Worm (Caenorhabditis elegans) whole organism, late embryonic: ENCODE measurements around the gene F44E2.6.

Experiments used
- C08G9.2 ChIP-seq: sonication (generic microtip); optimal IDR thresholded peaks from 2 replicates; lab custom pipeline; 2016; ENCODE audit warnings: mild to moderate bottlenecking, missing genetic modification characterization, moderate library complexity, missing compliant biosample characterization
- C38D4.7 ChIP-seq: fragments of 200-800 bp; sonication (Bioruptor generic); optimal IDR thresholded peaks from 2 replicates; lab custom pipeline; 2018; ENCODE audit warnings: mild to moderate bottlenecking, missing genetic modification characterization, moderate library complexity, missing compliant biosample characterization
- K02D7.2 ChIP-seq: sonication (generic microtip); optimal IDR thresholded peaks from 2 replicates; lab custom pipeline; 2017; ENCODE audit warnings: mild to moderate bottlenecking, missing genetic modification characterization, missing compliant biosample characterization
- K09A11.1 ChIP-seq: sonication (generic microtip); optimal IDR thresholded peaks from 2 replicates; lab custom pipeline; 2017; ENCODE audit warnings: antibody characterized with exemption, mild to moderate bottlenecking, missing genetic modification characterization, missing compliant biosample characterization; ENCODE audit not compliant: insufficient read depth
- T23F11.4 ChIP-seq: fragments of 200-800 bp; sonication (Bioruptor generic); optimal IDR thresholded peaks from 2 replicates; lab custom pipeline; 2018; ENCODE audit warnings: mild to moderate bottlenecking, missing genetic modification characterization, missing compliant biosample characterization
- Y22D7AL.16 ChIP-seq: sonication (generic microtip); optimal IDR thresholded peaks from 2 replicates; lab custom pipeline; 2016; ENCODE audit warnings: missing genetic modification characterization, missing compliant biosample characterization
- ceh-14 ChIP-seq: sonication (generic microtip); optimal IDR thresholded peaks from 2 replicates; lab custom pipeline; 2016; ENCODE audit warnings: missing genotype, missing genetic modification characterization, missing compliant biosample characterization
- ceh-18 ChIP-seq: sonication (generic microtip); optimal IDR thresholded peaks from 2 replicates; lab custom pipeline; 2016; ENCODE audit warnings: missing genetic modification characterization, missing compliant biosample characterization
- ceh-19 ChIP-seq: fragments of 200-800 bp; sonication (Bioruptor generic); optimal IDR thresholded peaks from 2 replicates; lab custom pipeline; 2018; ENCODE audit warnings: mild to moderate bottlenecking, missing genetic modification characterization, missing compliant biosample characterization
- ceh-22 ChIP-seq: sonication (generic microtip); optimal IDR thresholded peaks from 2 replicates; lab custom pipeline; 2017; ENCODE audit warnings: missing biosample characterization, missing genetic modification characterization
- ceh-30 ChIP-seq: fragments of 150-350 bp; optimal IDR thresholded peaks from 2 replicates; lab custom pipeline; 2014; ENCODE audit warnings: missing biosample characterization, missing genetic modification characterization
- ceh-31 ChIP-seq: sonication (generic microtip); optimal IDR thresholded peaks from 2 replicates; lab custom pipeline; 2016; ENCODE audit warnings: missing genetic modification characterization, missing compliant biosample characterization
- ceh-45 ChIP-seq: fragments of 200-800 bp; sonication (Bioruptor generic); IDR thresholded peaks from 2 replicates; pipeline ENCODE4 v1.3.6; 2022; ENCODE audit warnings: missing genetic modification reagents, missing genetic modification characterization, missing compliant biosample characterization
- ceh-48 ChIP-seq: sonication (generic microtip); optimal IDR thresholded peaks from 2 replicates; lab custom pipeline; 2016; ENCODE audit warnings: missing genetic modification characterization, inconsistent platforms, missing compliant biosample characterization
- dmd-4 ChIP-seq: sonication (generic microtip); optimal IDR thresholded peaks from 2 replicates; lab custom pipeline; 2016; ENCODE audit warnings: borderline replicate concordance, missing genetic modification characterization, missing compliant biosample characterization
- elt-2 ChIP-seq: sonication (generic microtip); optimal IDR thresholded peaks from 2 replicates; lab custom pipeline; 2016; ENCODE audit warnings: missing genetic modification reagents, missing genetic modification characterization, missing compliant biosample characterization
- fkh-6 ChIP-seq: sonication (generic microtip); optimal IDR thresholded peaks from 2 replicates; lab custom pipeline; 2016; ENCODE audit warnings: missing genetic modification characterization, missing compliant biosample characterization
- gmeb-2 ChIP-seq: sonication (generic microtip); optimal IDR thresholded peaks from 2 replicates; lab custom pipeline; 2016; ENCODE audit warnings: missing genetic modification characterization, inconsistent platforms, missing compliant biosample characterization
- hlh-15 ChIP-seq: sonication (generic microtip); optimal IDR thresholded peaks from 2 replicates; lab custom pipeline; 2016; ENCODE audit warnings: missing genetic modification characterization, missing compliant biosample characterization
- hlh-8 ChIP-seq: sonication (generic microtip); optimal IDR thresholded peaks from 2 replicates; lab custom pipeline; 2016; ENCODE audit warnings: missing genotype, missing genetic modification characterization, missing compliant biosample characterization
- lin-11 ChIP-seq: fragments of 200-800 bp; sonication (Bioruptor generic); optimal IDR thresholded peaks from 2 replicates; lab custom pipeline; 2018; ENCODE audit warnings: mild to moderate bottlenecking, missing genetic modification characterization, missing compliant biosample characterization
- madf-2 ChIP-seq: sonication (generic microtip); optimal IDR thresholded peaks from 2 replicates; lab custom pipeline; 2017; ENCODE audit warnings: missing genetic modification characterization, missing compliant biosample characterization
- mec-3 ChIP-seq: sonication (generic microtip); optimal IDR thresholded peaks from 2 replicates; lab custom pipeline; 2016; ENCODE audit warnings: borderline replicate concordance, missing genetic modification characterization, missing compliant biosample characterization
- nfya-1 ChIP-seq: sonication (generic microtip); optimal IDR thresholded peaks from 2 replicates; lab custom pipeline; 2017; ENCODE audit warnings: missing genetic modification characterization, mild to moderate bottlenecking, missing compliant biosample characterization, antibody characterized with exemption, moderate library complexity
- nhr-11 ChIP-seq: fragments of 150-350 bp; optimal IDR thresholded peaks from 2 replicates; lab custom pipeline; 2014; ENCODE audit warnings: missing biosample characterization, missing genetic modification characterization
- nhr-232 ChIP-seq: sonication (generic microtip); optimal IDR thresholded peaks from 2 replicates; lab custom pipeline; 2016; ENCODE audit warnings: missing genetic modification characterization, missing compliant biosample characterization
- pat-9 ChIP-seq: fragments of 200-800 bp; sonication (Bioruptor generic); optimal IDR thresholded peaks from 2 replicates; lab custom pipeline; 2018; ENCODE audit warnings: mild to moderate bottlenecking, missing genetic modification characterization, moderate library complexity, missing compliant biosample characterization
- pqm-1 ChIP-seq: sonication (generic microtip); optimal IDR thresholded peaks from 2 replicates; lab custom pipeline; 2016; ENCODE audit warnings: missing genetic modification characterization, missing compliant biosample characterization
- pros-1 ChIP-seq: fragments of 150-350 bp; optimal IDR thresholded peaks from 2 replicates; lab custom pipeline; 2014; ENCODE audit warnings: missing biosample characterization, missing genetic modification reagents, missing genetic modification characterization
- ref-2 ChIP-seq: sonication (generic microtip); optimal IDR thresholded peaks from 2 replicates; lab custom pipeline; 2016; ENCODE audit warnings: missing genetic modification characterization, missing compliant biosample characterization
- sox-2 ChIP-seq: fragments of 200-800 bp; sonication (Bioruptor generic); IDR thresholded peaks from 2 replicates; pipeline ENCODE4 v1.3.6; 2022; ENCODE audit warnings: missing genetic modification reagents, missing genetic modification characterization, missing compliant biosample characterization
- sox-4 ChIP-seq: sonication (generic microtip); optimal IDR thresholded peaks from 2 replicates; lab custom pipeline; 2017; ENCODE audit warnings: mild to moderate bottlenecking, missing genetic modification characterization, inconsistent platforms, missing compliant biosample characterization
- syd-9 ChIP-seq: sonication (generic microtip); optimal IDR thresholded peaks from 2 replicates; lab custom pipeline; 2016; ENCODE audit warnings: mild to moderate bottlenecking, missing genetic modification characterization, moderate library complexity, missing compliant biosample characterization
- ttx-3 ChIP-seq: sonication (generic microtip); optimal IDR thresholded peaks from 2 replicates; lab custom pipeline; 2016; ENCODE audit warnings: missing genetic modification reagents, missing genetic modification characterization, missing compliant biosample characterization
- unc-3 ChIP-seq, 2 experiments: fragments of 200-800 bp in 1 of 2; sonication (Bioruptor generic) in 1 of 2; sonication (generic microtip) in 1 of 2; conservative IDR thresholded peaks in 1 of 2; optimal IDR thresholded peaks in 1 of 2; 2 replicates each; pipeline versions ENCODE4 v1.3.6 to Lab custom; 2016 to 2022; ENCODE audit warnings: missing compliant biosample characterization in 2 of 2, missing genetic modification characterization in 2 of 2, missing genetic modification reagents in 1 of 2
- unc-42 ChIP-seq: sonication (generic microtip); optimal IDR thresholded peaks from 2 replicates; lab custom pipeline; 2016; ENCODE audit warnings: missing genotype, missing genetic modification characterization, missing compliant biosample characterization
- unc-55 ChIP-seq: sonication (generic microtip); optimal IDR thresholded peaks from 2 replicates; lab custom pipeline; 2017; ENCODE audit warnings: missing biosample characterization, missing genetic modification reagents, missing genetic modification characterization
- zip-5 ChIP-seq: sonication (generic microtip); optimal IDR thresholded peaks from 2 replicates; lab custom pipeline; 2016; ENCODE audit warnings: missing genetic modification characterization, missing compliant biosample characterization
- ztf-16 ChIP-seq: sonication (generic microtip); optimal IDR thresholded peaks from 2 replicates; lab custom pipeline; 2017; ENCODE audit warnings: missing genetic modification characterization, missing compliant biosample characterization

The F44E2.6 gene

ce11 chrIII:8811111-8811510, 33.9 kb downstream of the F44E2.6 start:
- TF ChIP-seq ceh-45 (GFP tag; lab: Robert Waterston, UW) (no peak), unc-42 (peak; percentile 96)

ce11 chrIII:8809245-8809971, 35.6 kb downstream of the F44E2.6 start, which contains the start of gene prx-19:
Gene prx-19, minus strand, starts transcription at chrIII:8809295.
- TF ChIP-seq unc-42 (peak; percentile 85), elt-2 (peak; percentile 26), K09A11.1 (tag; lab: Kevin White, UChicago) (no peak), fkh-6 (no peak), unc-55 (peak; percentile 15), ztf-16 (tag; lab: Kevin White, UChicago) (no peak), pat-9 (no peak), ceh-30 (tag; lab: Kevin White, UChicago) (no peak), ceh-19 (GFP tag; lab: Kevin White, UChicago) (no peak), C08G9.2 (tag; lab: Kevin White, UChicago) (no peak), lin-11 (tag; lab: Kevin White, UChicago) (no peak), nfya-1 (tag; lab: Kevin White, UChicago) (peak; percentile 43), ref-2 (tag; lab: Kevin White, UChicago) (no peak), ceh-18 (no peak), mec-3 (tag; lab: Kevin White, UChicago) (no peak), sox-2 (GFP tag; lab: Robert Waterston, UW) (no peak), pros-1 (tag; lab: Kevin White, UChicago) (no peak), zip-5 (tag; lab: Kevin White, UChicago) (no peak), ceh-14 (tag; lab: Kevin White, UChicago) (no peak)

ce11 chrIII:8807246-8807645, 37.8 kb downstream of the F44E2.6 start, which contains the start of gene F54F2.7:
Gene F54F2.7, minus strand, starts transcription at chrIII:8807346.
- TF ChIP-seq hlh-8 (tag; lab: Kevin White, UChicago) = no peak
- no peak for TF ChIP-seq sox-4 (tag; lab: Kevin White, UChicago)
- no peak for TF ChIP-seq ceh-48 (tag; lab: Kevin White, UChicago)
- no peak for TF ChIP-seq lin-11 (tag; lab: Kevin White, UChicago)
- TF ChIP-seq, all 69 proteins: peak for 0

- TF ChIP-seq ref-2 (tag; lab: Kevin White, UChicago) (no peak), ceh-31 (tag; lab: Kevin White, UChicago) (no peak), ceh-48 (tag; lab: Kevin White, UChicago) (no peak), ceh-22 (tag; lab: Kevin White, UChicago) (no peak), pat-9 (no peak), zip-5 (tag; lab: Kevin White, UChicago) (no peak), hlh-15 (no peak), T23F11.4 (GFP tag; lab: Kevin White, UChicago) (no peak), pqm-1 (tag; lab: Kevin White, UChicago) (no peak)
Observed at ce11 chrIII:8805815-8806214, 39.2 kb downstream of the F44E2.6 start.

ce11 chrIII:8801864-8802818, 42.9 kb downstream of the F44E2.6 start:
- TF ChIP-seq Y22D7AL.16 (tag; lab: Kevin White, UChicago) = no peak
- peak; percentile 89 for TF ChIP-seq syd-9 (tag; lab: Kevin White, UChicago)
- TF ChIP-seq nfya-1 (tag; lab: Kevin White, UChicago) = peak; percentile 98
- no peak for TF ChIP-seq T23F11.4 (GFP tag; lab: Kevin White, UChicago)
- TF ChIP-seq nhr-11 (tag; lab: Kevin White, UChicago) = no peak
- peak; percentile 64 for TF ChIP-seq dmd-4
- no peak for TF ChIP-seq gmeb-2
- peak; percentile 93 for TF ChIP-seq ref-2 (tag; lab: Kevin White, UChicago)
- peak; percentile 97 for TF ChIP-seq ceh-31 (tag; lab: Kevin White, UChicago)
- TF ChIP-seq K02D7.2 (tag; lab: Kevin White, UChicago) = no peak
- no peak for TF ChIP-seq madf-2
- TF ChIP-seq C38D4.7 = no peak
- TF ChIP-seq nhr-232 (tag; lab: Kevin White, UChicago) = no peak
- peak; percentile 81 for TF ChIP-seq K09A11.1 (tag; lab: Kevin White, UChicago)
- peak; percentile 71 for TF ChIP-seq pqm-1 (tag; lab: Kevin White, UChicago)
- TF ChIP-seq unc-3 (GFP tag; conservative IDR thresholded peaks at IDR 0.05; lab: Robert Waterston, UW) = no peak
- TF ChIP-seq unc-3 (tag; optimal IDR thresholded peaks at IDR 0.05; lab: Kevin White, UChicago) = no peak
- no peak for TF ChIP-seq sox-4 (tag; lab: Kevin White, UChicago)
- no peak for TF ChIP-seq ttx-3 (tag; lab: Kevin White, UChicago)
